Fruit fly (Drosophila melanogaster) whole organism, embryonic: ENCODE data around the gene CG14340.

Source experiments
- Asciz ChIP-seq: fragments of 200-800 bp; sonication (Bioruptor generic); optimal IDR thresholded peaks from 2 replicates; lab custom pipeline; 2017; ENCODE audit warnings: missing biosample characterization, mild to moderate bottlenecking, missing genetic modification characterization, missing genetic modification reagents
- Bdp1 ChIP-seq: fragments of 200-800 bp; sonication (Bioruptor generic); optimal IDR thresholded peaks from 3 replicates; lab custom pipeline; 2016; ENCODE audit warnings: missing biosample characterization, missing genetic modification characterization
- Blimp-1 ChIP-seq: fragments of 200-800 bp; sonication (Bioruptor generic); optimal IDR thresholded peaks from 3 replicates; lab custom pipeline; 2018; ENCODE audit warnings: missing biosample characterization, missing genetic modification characterization, mild to moderate bottlenecking, moderate library complexity, missing genetic modification reagents
- CG10321 ChIP-seq: fragments of 200-800 bp; sonication (Bioruptor generic); IDR thresholded peaks from 2 replicates; pipeline ENCODE4 v1.3.6; 2022; ENCODE audit warnings: missing biosample characterization, missing genetic modification characterization
- CG10462 ChIP-seq: fragments of 200-800 bp; sonication (Bioruptor generic); optimal IDR thresholded peaks from 2 replicates; lab custom pipeline; 2016; ENCODE audit warnings: missing biosample characterization, missing genetic modification characterization
- CG10543 ChIP-seq: fragments of 200-800 bp; sonication (Bioruptor generic); optimal IDR thresholded peaks from 3 replicates; lab custom pipeline; 2017; ENCODE audit warnings: missing biosample characterization, mild to moderate bottlenecking, missing genetic modification characterization, moderate library complexity
- CG11247 ChIP-seq: fragments of 200-800 bp; sonication (Bioruptor generic); IDR thresholded peaks from 2 replicates; pipeline ENCODE4 v1.3.6; 2022; ENCODE audit warnings: missing biosample characterization, missing genetic modification characterization
- CG13424 ChIP-seq: fragments of 200-800 bp; sonication (Bioruptor generic); optimal IDR thresholded peaks from 2 replicates; lab custom pipeline; 2019; ENCODE audit warnings: missing biosample characterization, mild to moderate bottlenecking, missing genetic modification characterization, moderate library complexity
- CG1529 ChIP-seq: fragments of 200-800 bp; sonication (Bioruptor generic); optimal IDR thresholded peaks from 3 replicates; lab custom pipeline; 2018; ENCODE audit warnings: missing biosample characterization, missing genetic modification characterization
- CG15696 ChIP-seq: fragments of 200-800 bp; sonication (Bioruptor generic); optimal IDR thresholded peaks from 2 replicates; lab custom pipeline; 2019; ENCODE audit warnings: missing biosample characterization, mild to moderate bottlenecking, missing genetic modification characterization, moderate library complexity
- CG17328 ChIP-seq: fragments of 200-800 bp; sonication (Bioruptor generic); IDR thresholded peaks from 2 replicates; pipeline ENCODE4 v1.3.6; 2022; ENCODE audit warnings: missing biosample characterization, missing genetic modification characterization
- CG17359 ChIP-seq: fragments of 200-800 bp; sonication (Bioruptor generic); optimal IDR thresholded peaks from 3 replicates; lab custom pipeline; 2018; ENCODE audit warnings: missing biosample characterization, mild to moderate bottlenecking, missing genetic modification characterization, moderate library complexity
- CG18262 ChIP-seq: fragments of 200-800 bp; optimal IDR thresholded peaks from 3 replicates; lab custom pipeline; 2019; ENCODE audit warnings: missing biosample characterization, mild to moderate bottlenecking, missing genetic modification characterization, moderate library complexity
- CG1832 ChIP-seq: fragments of 200-800 bp; sonication (Bioruptor generic); optimal IDR thresholded peaks from 2 replicates; lab custom pipeline; 2017; ENCODE audit warnings: missing biosample characterization, mild to moderate bottlenecking, missing genetic modification characterization, inconsistent platforms
- CG31388 ChIP-seq: fragments of 200-800 bp; sonication (Bioruptor generic); optimal IDR thresholded peaks from 2 replicates; lab custom pipeline; 2016; ENCODE audit warnings: missing biosample characterization, missing genetic modification characterization
- CG4360 ChIP-seq: fragments of 200-800 bp; sonication (Bioruptor generic); IDR thresholded peaks from 2 replicates; pipeline ENCODE4 v1.3.6; 2022; ENCODE audit warnings: missing biosample characterization, missing genetic modification characterization
- CG4424 ChIP-seq: fragments of 200-800 bp; sonication (Bioruptor generic); optimal IDR thresholded peaks from 3 replicates; lab custom pipeline; 2016; ENCODE audit warnings: missing biosample characterization, missing genetic modification characterization
- CG4730 ChIP-seq: fragments of 200-800 bp; sonication (Bioruptor generic); IDR thresholded peaks from 2 replicates; pipeline ENCODE4 v1.3.6; 2022; ENCODE audit warnings: missing biosample characterization, missing genetic modification characterization
- CG4820 ChIP-seq: fragments of 200-800 bp; sonication (Bioruptor generic); optimal IDR thresholded peaks from 3 replicates; lab custom pipeline; 2016; ENCODE audit warnings: missing biosample characterization, missing genetic modification characterization
- CG5953 ChIP-seq: fragments of 200-800 bp; sonication (Bioruptor generic); IDR thresholded peaks from 2 replicates; pipeline ENCODE4 v1.3.6; 2022; ENCODE audit warnings: missing biosample characterization, missing genetic modification characterization
- CG6765 ChIP-seq: fragments of 200-800 bp; sonication (Bioruptor generic); optimal IDR thresholded peaks from 3 replicates; lab custom pipeline; 2017; ENCODE audit warnings: missing biosample characterization, mild to moderate bottlenecking, missing genetic modification characterization
- CG7987 ChIP-seq: fragments of 200-800 bp; sonication (Bioruptor generic); optimal IDR thresholded peaks from 2 replicates; lab custom pipeline; 2018; ENCODE audit warnings: missing biosample characterization, mild to moderate bottlenecking, missing genetic modification characterization, moderate library complexity
- CG8478 ChIP-seq: fragments of >200 bp; optimal IDR thresholded peaks from 2 replicates; lab custom pipeline; 2018
- Dad ChIP-seq: fragments of 200-800 bp; sonication (Bioruptor generic); optimal IDR thresholded peaks from 3 replicates; lab custom pipeline; 2016; ENCODE audit warnings: missing biosample characterization, missing genetic modification characterization
- Dip3 ChIP-seq: fragments of 200-800 bp; sonication (Bioruptor generic); optimal IDR thresholded peaks from 3 replicates; lab custom pipeline; 2016; ENCODE audit warnings: missing biosample characterization, missing genetic modification characterization
- Doc2 ChIP-seq: fragments of 200-800 bp; sonication (Bioruptor generic); IDR thresholded peaks from 2 replicates; pipeline ENCODE4 v1.3.6; 2022; ENCODE audit warnings: missing biosample characterization, missing genetic modification characterization
- Hmx ChIP-seq: fragments of 200-800 bp; sonication (Bioruptor generic); optimal IDR thresholded peaks from 2 replicates; lab custom pipeline; 2016; ENCODE audit warnings: missing biosample characterization, missing genetic modification characterization
- Med ChIP-seq: fragments of 200-800 bp; sonication (Bioruptor generic); peaks from one replicate; lab custom pipeline; 2016; ENCODE audit warnings: missing biosample characterization, missing genetic modification characterization, mild to moderate bottlenecking, inconsistent platforms, moderate library complexity
- Meics ChIP-seq: fragments of 200-800 bp; sonication (Bioruptor generic); optimal IDR thresholded peaks from 2 replicates; lab custom pipeline; 2017; ENCODE audit warnings: missing biosample characterization, mild to moderate bottlenecking, missing genetic modification characterization
- NC2β ChIP-seq: fragments of 200-800 bp; sonication (Bioruptor generic); optimal IDR thresholded peaks from 2 replicates; lab custom pipeline; 2016; ENCODE audit warnings: missing biosample characterization, missing genetic modification characterization
- Scr ChIP-seq: fragments of 200-800 bp; sonication (Bioruptor generic); IDR thresholded peaks from 2 replicates; pipeline ENCODE4 v1.3.6; 2022; ENCODE audit warnings: missing biosample characterization, missing genetic modification characterization; ENCODE audit not compliant: partially characterized antibody
- Sry-δ ChIP-seq: fragments of 200-800 bp; sonication (Bioruptor generic); optimal IDR thresholded peaks from 2 replicates; lab custom pipeline; 2016; ENCODE audit warnings: missing biosample characterization, missing genetic modification characterization
- Vsx1 ChIP-seq: fragments of 200-800 bp; sonication (Bioruptor generic); optimal IDR thresholded peaks from 2 replicates; lab custom pipeline; 2017; ENCODE audit warnings: missing biosample characterization, mild to moderate bottlenecking, missing genetic modification characterization, missing genetic modification reagents
- ab ChIP-seq: fragments of 200-800 bp; sonication (Bioruptor generic); optimal IDR thresholded peaks from 2 replicates; lab custom pipeline; 2016; ENCODE audit warnings: missing biosample characterization, missing genetic modification characterization
- al ChIP-seq: fragments of 200-800 bp; sonication (Bioruptor generic); IDR thresholded peaks from 2 replicates; pipeline ENCODE4 v1.3.6; 2022; ENCODE audit warnings: missing biosample characterization, missing genetic modification characterization
- cas ChIP-seq: fragments of 200-800 bp; sonication (Bioruptor generic); IDR thresholded peaks from 2 replicates; pipeline ENCODE4 v1.3.6; 2022; ENCODE audit warnings: missing biosample characterization, missing genetic modification characterization
- dm ChIP-seq: fragments of 200-800 bp; sonication (Bioruptor generic); optimal IDR thresholded peaks from 3 replicates; lab custom pipeline; 2016; ENCODE audit warnings: missing biosample characterization, missing genetic modification characterization
- emc ChIP-seq: fragments of 200-800 bp; sonication (Bioruptor generic); optimal IDR thresholded peaks from 2 replicates; lab custom pipeline; 2016; ENCODE audit warnings: missing biosample characterization, missing genetic modification characterization
- ewg ChIP-seq: fragments of 200-800 bp; sonication (Bioruptor generic); optimal IDR thresholded peaks from 3 replicates; lab custom pipeline; 2017; ENCODE audit warnings: mild to moderate bottlenecking, missing biosample characterization, missing genetic modification reagents, missing genetic modification characterization
- fd96Cb ChIP-seq: fragments of 200-800 bp; sonication (Bioruptor generic); optimal IDR thresholded peaks from 2 replicates; lab custom pipeline; 2018; ENCODE audit warnings: missing biosample characterization, mild to moderate bottlenecking, missing genetic modification characterization, moderate library complexity
- fru ChIP-seq: fragments of >200 bp; optimal IDR thresholded peaks from 2 replicates; lab custom pipeline; 2017
- gsb-n ChIP-seq: fragments of 200-800 bp; sonication (Bioruptor generic); optimal IDR thresholded peaks from 3 replicates; lab custom pipeline; 2018; ENCODE audit warnings: missing biosample characterization, mild to moderate bottlenecking, missing genetic modification characterization
- mld ChIP-seq: fragments of 200-800 bp; sonication (Bioruptor generic); IDR thresholded peaks from 3 replicates; pipeline ENCODE4 v1.3.6; 2022; ENCODE audit warnings: missing biosample characterization, missing genetic modification characterization; ENCODE audit not compliant: partially characterized antibody
- pum ChIP-seq: fragments of 200-800 bp; sonication (Bioruptor generic); optimal IDR thresholded peaks from 2 replicates; lab custom pipeline; 2016; ENCODE audit warnings: missing biosample characterization, missing genetic modification characterization
- sc ChIP-seq, 3 experiments: fragments of >200 bp in 2 of 3; fragments of 200-800 bp in 1 of 3; sonication (Bioruptor generic) in 1 of 3; optimal IDR thresholded peaks; 2 replicates in 2 of 3; 3 replicates in 1 of 3; lab custom pipeline; 2017; ENCODE audit warnings: mild to moderate bottlenecking in 1 of 3, missing biosample characterization in 1 of 3, missing genetic modification characterization in 1 of 3, missing genetic modification reagents in 1 of 3
- sima ChIP-seq: fragments of 200-800 bp; sonication (Bioruptor generic); optimal IDR thresholded peaks from 2 replicates; lab custom pipeline; 2016; ENCODE audit warnings: missing biosample characterization, missing genetic modification characterization
- tgo ChIP-seq: fragments of 200-800 bp; sonication (Bioruptor generic); IDR thresholded peaks from 3 replicates; pipeline ENCODE4 v1.3.6; 2022; ENCODE audit warnings: missing biosample characterization, missing genetic modification characterization
- wor ChIP-seq: fragments of 200-800 bp; sonication (Bioruptor generic); IDR thresholded peaks from 2 replicates; pipeline ENCODE4 v1.3.6; 2022; ENCODE audit warnings: missing biosample characterization, missing genetic modification characterization
- zfh1 ChIP-seq: fragments of 200-800 bp; sonication (Bioruptor generic); IDR thresholded peaks from 3 replicates; pipeline ENCODE4 v1.3.6; 2022; ENCODE audit warnings: missing biosample characterization, missing genetic modification characterization

CG14340 gene

DNA sequence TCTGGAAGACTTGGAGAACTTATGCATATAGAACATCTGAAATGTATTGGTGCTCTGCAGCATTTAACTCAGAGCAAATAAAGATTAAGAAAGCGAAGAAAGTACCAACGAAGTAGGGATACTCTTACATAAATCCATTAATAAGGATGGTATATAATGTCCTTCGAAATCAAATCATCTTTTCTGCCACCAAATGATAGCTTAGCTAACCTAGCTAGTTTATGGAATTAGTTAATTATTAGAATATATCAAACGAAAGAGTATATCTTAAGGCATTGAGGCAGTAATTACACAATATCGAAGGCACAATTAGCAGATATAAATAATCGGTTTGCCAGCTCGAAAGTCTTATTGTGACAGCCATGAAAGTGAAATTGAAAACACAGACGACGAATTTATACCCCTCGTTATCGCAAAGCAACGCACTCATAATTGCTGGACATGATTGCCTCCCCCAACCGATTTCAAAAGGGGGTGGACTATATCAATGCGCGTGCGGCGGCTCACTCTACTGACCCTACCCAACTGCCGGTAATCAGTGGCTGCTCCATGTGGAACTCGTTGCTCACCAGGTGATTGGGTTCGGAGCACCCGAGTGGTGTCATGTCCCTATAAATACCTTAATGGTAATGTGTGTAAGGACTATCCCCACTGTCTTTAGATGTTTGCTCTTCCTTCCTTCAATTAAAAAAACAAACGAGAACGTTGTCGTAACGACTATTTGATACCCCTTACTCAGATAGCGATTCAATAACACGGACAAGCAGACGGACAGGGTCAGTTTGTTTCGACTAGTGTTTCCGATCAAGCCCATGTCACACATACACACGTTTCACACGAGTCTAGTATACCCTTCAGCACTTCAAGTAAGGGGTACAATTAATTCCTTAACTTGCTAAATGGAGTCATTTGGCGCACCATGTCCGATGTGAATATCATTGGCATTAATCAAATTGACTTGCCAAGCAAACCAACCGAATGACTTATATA, 31.9 kb downstream of the CG14340 start (continued):
- TF ChIP-seq CG13424 (tag; lab: Kevin White, UChicago) (peak; percentile 62), CG17328 (GFP tag; lab: Robert Waterston, UW) (no peak; the same call in 1 of the 2 replicates), CG17359 (tag; lab: Kevin White, UChicago) (peak; percentile 71), Doc2 (GFP tag; lab: Robert Waterston, UW) (no peak), Med (GFP tag; lab: Kevin White, UChicago) (peak; percentile 87), CG5953 (no peak), Dip3 (GFP tag; lab: Kevin White, UChicago) (peak; percentile 48), tgo (GFP tag; lab: Robert Waterston, UW) (peak; percentile 49; the same call in 2 of the 3 replicates), sima (GFP tag; lab: Kevin White, UChicago) (no peak), CG10321 (no peak), CG4820 (GFP tag; lab: Kevin White, UChicago) (peak; percentile 33), gsb-n (tag; lab: Kevin White, UChicago) (peak; percentile 18), Vsx1 (no peak), CG11247 (no peak), mld (GFP tag; lab: Robert Waterston, UW) (no peak), Bdp1 (GFP tag; lab: Kevin White, UChicago) (no peak), Asciz (no peak), CG15696 (tag; lab: Kevin White, UChicago) (no peak), dm (GFP tag; lab: Kevin White, UChicago) (no peak), Scr (GFP tag; lab: Robert Waterston, UW) (no peak), Dad (peak; percentile 9), CG8478 (lab: Kevin White, UChicago) (no peak), CG10462 (GFP tag; lab: Kevin White, UChicago) (peak; percentile 1), CG18262 (peak; percentile 70), Hmx (GFP tag; lab: Kevin White, UChicago) (no peak), ab (GFP tag; lab: Kevin White, UChicago) (no peak), CG10543 (no peak), CG7987 (GFP tag; lab: Kevin White, UChicago) (no peak), Blimp-1 (GFP tag; lab: Kevin White, UChicago) (peak; percentile 72), CG31388 (GFP tag; lab: Kevin White, UChicago) (no peak), al (GFP tag; lab: Robert Waterston, UW) (no peak), Meics (GFP tag; lab: Kevin White, UChicago) (peak; percentile 55), sc (optimal IDR thresholded peaks at IDR 0.05; lab: Kevin White, UChicago) (no peak), sc (GFP tag; optimal IDR thresholded peaks at IDR 0.05; lab: Kevin White, UChicago) (peak; percentile 17), ewg (GFP tag; lab: Kevin White, UChicago) (peak; percentile 35), pum (GFP tag; lab: Kevin White, UChicago) (peak; percentile 10), wor (GFP tag; lab: Robert Waterston, UW) (no peak), NC2β (peak; percentile 8), CG4424 (GFP tag; lab: Kevin White, UChicago) (peak; percentile 55), zfh1 (peak; percentile 51; the same call in 1 of the 3 replicates), cas (GFP tag; lab: Robert Waterston, UW) (peak; percentile 31; the same call in 1 of the 2 replicates), CG4360 (GFP tag; lab: Robert Waterston, UW) (no peak), CG1832 (GFP tag; lab: Kevin White, UChicago) (no peak), CG4730 (GFP tag; lab: Robert Waterston, UW) (0 out of 2 replicates have a peak, but pooled peaks have one; percentile 10), CG1529 (GFP tag; lab: Kevin White, UChicago) (peak; percentile 42), emc (GFP tag; lab: Kevin White, UChicago) (no peak), fru (lab: Kevin White, UChicago) (no peak), CG6765 (GFP tag; lab: Kevin White, UChicago) (no peak), fd96Cb (tag; lab: Kevin White, UChicago) (peak; percentile 46), Sry-δ (GFP tag; lab: Kevin White, UChicago) (no peak)
